Worm (Caenorhabditis elegans) whole organism, late embryonic: ENCODE data around the gene K02D10.4.

Experiments used
- F13H6.1 ChIP-seq: sonication (generic microtip); optimal IDR thresholded peaks from 2 replicates; lab custom pipeline; 2016; ENCODE audit warnings: missing genetic modification characterization, missing compliant biosample characterization
- K09A11.1 ChIP-seq: sonication (generic microtip); optimal IDR thresholded peaks from 2 replicates; lab custom pipeline; 2017; ENCODE audit warnings: antibody characterized with exemption, mild to moderate bottlenecking, missing genetic modification characterization, missing compliant biosample characterization; ENCODE audit not compliant: insufficient read depth
- ahr-1 ChIP-seq: sonication (generic microtip); optimal IDR thresholded peaks from 2 replicates; lab custom pipeline; 2016; ENCODE audit warnings: missing genetic modification characterization, missing compliant biosample characterization
- ceh-18 ChIP-seq: sonication (generic microtip); optimal IDR thresholded peaks from 2 replicates; lab custom pipeline; 2016; ENCODE audit warnings: missing genetic modification characterization, missing compliant biosample characterization
- ceh-19 ChIP-seq: fragments of 200-800 bp; sonication (Bioruptor generic); optimal IDR thresholded peaks from 2 replicates; lab custom pipeline; 2018; ENCODE audit warnings: mild to moderate bottlenecking, missing genetic modification characterization, missing compliant biosample characterization
- ceh-31 ChIP-seq: sonication (generic microtip); optimal IDR thresholded peaks from 2 replicates; lab custom pipeline; 2016; ENCODE audit warnings: missing genetic modification characterization, missing compliant biosample characterization
- ceh-6 ChIP-seq: fragments of 200-800 bp; sonication (Bioruptor generic); optimal IDR thresholded peaks from 2 replicates; lab custom pipeline; 2018; ENCODE audit warnings: mild to moderate bottlenecking, missing genetic modification characterization, missing compliant biosample characterization
- ceh-9 ChIP-seq: sonication (generic microtip); optimal IDR thresholded peaks from 2 replicates; lab custom pipeline; 2016; ENCODE audit warnings: mild to moderate bottlenecking, missing genetic modification characterization, inconsistent platforms, missing compliant biosample characterization
- che-1 ChIP-seq: sonication (generic microtip); optimal IDR thresholded peaks from 2 replicates; lab custom pipeline; 2016; ENCODE audit warnings: mild to moderate bottlenecking, missing genetic modification characterization, missing compliant biosample characterization
- dve-1 ChIP-seq: sonication (generic microtip); optimal IDR thresholded peaks from 2 replicates; lab custom pipeline; 2017; ENCODE audit warnings: antibody characterized with exemption, mild to moderate bottlenecking, missing genetic modification characterization, missing compliant biosample characterization
- elt-2 ChIP-seq: sonication (generic microtip); optimal IDR thresholded peaks from 2 replicates; lab custom pipeline; 2016; ENCODE audit warnings: missing genetic modification reagents, missing genetic modification characterization, missing compliant biosample characterization
- elt-4 ChIP-seq: sonication (generic microtip); optimal IDR thresholded peaks from 2 replicates; lab custom pipeline; 2016; ENCODE audit warnings: missing genetic modification characterization, missing compliant biosample characterization
- ets-4 ChIP-seq: sonication (generic microtip); optimal IDR thresholded peaks from 2 replicates; lab custom pipeline; 2016; ENCODE audit warnings: missing genetic modification characterization, missing compliant biosample characterization
- eyg-1 ChIP-seq: sonication (generic microtip); optimal IDR thresholded peaks from 2 replicates; lab custom pipeline; 2016; ENCODE audit warnings: missing genotype, missing genetic modification characterization, missing compliant biosample characterization
- fax-1 ChIP-seq: sonication (generic microtip); optimal IDR thresholded peaks from 2 replicates; lab custom pipeline; 2016; ENCODE audit warnings: missing genotype, missing genetic modification characterization, missing compliant biosample characterization
- fkh-6 ChIP-seq: sonication (generic microtip); optimal IDR thresholded peaks from 2 replicates; lab custom pipeline; 2016; ENCODE audit warnings: missing genetic modification characterization, missing compliant biosample characterization
- gmeb-2 ChIP-seq: sonication (generic microtip); optimal IDR thresholded peaks from 2 replicates; lab custom pipeline; 2016; ENCODE audit warnings: missing genetic modification characterization, inconsistent platforms, missing compliant biosample characterization
- hlh-15 ChIP-seq: sonication (generic microtip); optimal IDR thresholded peaks from 2 replicates; lab custom pipeline; 2016; ENCODE audit warnings: missing genetic modification characterization, missing compliant biosample characterization
- hlh-8 ChIP-seq: sonication (generic microtip); optimal IDR thresholded peaks from 2 replicates; lab custom pipeline; 2016; ENCODE audit warnings: missing genotype, missing genetic modification characterization, missing compliant biosample characterization
- nfya-1 ChIP-seq: sonication (generic microtip); optimal IDR thresholded peaks from 2 replicates; lab custom pipeline; 2017; ENCODE audit warnings: missing genetic modification characterization, mild to moderate bottlenecking, missing compliant biosample characterization, antibody characterized with exemption, moderate library complexity
- nhr-11 ChIP-seq: fragments of 150-350 bp; optimal IDR thresholded peaks from 2 replicates; lab custom pipeline; 2014; ENCODE audit warnings: missing biosample characterization, missing genetic modification characterization
- nhr-232 ChIP-seq: sonication (generic microtip); optimal IDR thresholded peaks from 2 replicates; lab custom pipeline; 2016; ENCODE audit warnings: missing genetic modification characterization, missing compliant biosample characterization
- odd-2 ChIP-seq: sonication (generic microtip); optimal IDR thresholded peaks from 2 replicates; lab custom pipeline; 2017; ENCODE audit warnings: antibody characterized with exemption, mild to moderate bottlenecking, missing genetic modification characterization, missing compliant biosample characterization
- pat-9 ChIP-seq: fragments of 200-800 bp; sonication (Bioruptor generic); optimal IDR thresholded peaks from 2 replicates; lab custom pipeline; 2018; ENCODE audit warnings: mild to moderate bottlenecking, missing genetic modification characterization, moderate library complexity, missing compliant biosample characterization
- pqm-1 ChIP-seq: sonication (generic microtip); optimal IDR thresholded peaks from 2 replicates; lab custom pipeline; 2016; ENCODE audit warnings: missing genetic modification characterization, missing compliant biosample characterization
- pros-1 ChIP-seq: fragments of 150-350 bp; optimal IDR thresholded peaks from 2 replicates; lab custom pipeline; 2014; ENCODE audit warnings: missing biosample characterization, missing genetic modification reagents, missing genetic modification characterization
- ref-2 ChIP-seq: sonication (generic microtip); optimal IDR thresholded peaks from 2 replicates; lab custom pipeline; 2016; ENCODE audit warnings: missing genetic modification characterization, missing compliant biosample characterization
- syd-9 ChIP-seq: sonication (generic microtip); optimal IDR thresholded peaks from 2 replicates; lab custom pipeline; 2016; ENCODE audit warnings: mild to moderate bottlenecking, missing genetic modification characterization, moderate library complexity, missing compliant biosample characterization
- tbx-2 ChIP-seq: sonication (generic microtip); optimal IDR thresholded peaks from 2 replicates; lab custom pipeline; 2016; ENCODE audit warnings: missing genetic modification characterization, missing compliant biosample characterization
- tbx-7 ChIP-seq: sonication (generic microtip); optimal IDR thresholded peaks from 2 replicates; lab custom pipeline; 2016; ENCODE audit warnings: missing genotype, missing genetic modification characterization, missing compliant biosample characterization
- ztf-16 ChIP-seq: sonication (generic microtip); optimal IDR thresholded peaks from 2 replicates; lab custom pipeline; 2017; ENCODE audit warnings: missing genetic modification characterization, missing compliant biosample characterization

Gene K02D10.4

ce11 chrIII:8762016-8762415, 17.8 kb downstream of the K02D10.4 start:
- TF ChIP-seq tbx-7 (tag; lab: Kevin White, UChicago) (no peak), nhr-232 (tag; lab: Kevin White, UChicago) (no peak), ets-4 (tag; lab: Kevin White, UChicago) (no peak), ceh-6 (GFP tag; lab: Kevin White, UChicago) (no peak), pat-9 (tag; lab: Kevin White, UChicago) (no peak), gmeb-2 (tag; lab: Kevin White, UChicago) (no peak), F13H6.1 (tag; lab: Kevin White, UChicago) (no peak), eyg-1 (tag; lab: Kevin White, UChicago) (no peak), syd-9 (no peak), tbx-2 (tag; lab: Kevin White, UChicago) (no peak), elt-4 (tag; lab: Kevin White, UChicago) (no peak)

DNA sequence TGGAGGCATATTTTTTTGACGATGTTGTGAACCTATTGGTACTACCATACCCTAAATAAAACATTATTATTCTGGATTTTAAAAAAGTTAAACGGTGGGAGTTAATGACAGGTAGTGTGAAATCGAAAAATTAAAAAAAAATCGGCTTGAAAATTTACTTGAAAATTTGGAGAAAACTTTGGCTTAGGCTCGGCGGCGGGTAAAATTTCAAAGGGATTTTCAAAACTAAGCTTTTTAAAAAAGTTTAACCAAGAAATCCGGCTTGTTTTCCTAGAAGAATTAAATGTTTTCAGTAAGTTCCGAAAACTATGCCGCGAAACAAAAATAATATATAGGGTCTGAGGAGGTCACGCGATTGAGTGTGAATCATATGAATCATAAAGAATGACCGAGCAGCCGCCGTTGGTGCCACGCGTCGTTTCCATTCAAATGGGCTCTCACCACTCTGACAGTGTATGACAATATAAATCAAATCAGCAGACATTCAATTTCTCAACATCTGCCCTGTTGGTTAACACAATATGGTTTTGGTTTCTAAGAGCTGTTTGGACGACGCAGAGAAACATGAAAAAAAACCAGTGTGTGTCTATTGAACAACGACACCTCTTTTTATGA, 18.7 kb downstream of the K02D10.4 start, which contains the start of gene aak-1:
aak-1 (minus strand) TSS at position 51 of the 615 bp plus-strand sequence.
- TF ChIP-seq hlh-8 (peak; percentile 14), pros-1 (no peak), hlh-15 (tag; lab: Kevin White, UChicago) (no peak), fax-1 (tag; lab: Kevin White, UChicago) (no peak), ceh-9 (tag; lab: Kevin White, UChicago) (no peak)

- no peak for TF ChIP-seq ztf-16
- no peak for TF ChIP-seq nhr-11
- peak; percentile 21 for TF ChIP-seq elt-2 (tag; lab: Kevin White, UChicago)
- no peak for TF ChIP-seq che-1 (tag; lab: Kevin White, UChicago)
- no peak for TF ChIP-seq ceh-19 (GFP tag; lab: Kevin White, UChicago)
- no peak for TF ChIP-seq odd-2 (tag; lab: Kevin White, UChicago)
- TF ChIP-seq, all 69 proteins: peak for 1
These were observed 25.1 kb downstream of the K02D10.4 start, which contains the start of gene tomm-70 for ce11 chrIII:8754682-8755081. Gene tomm-70, minus strand, starts transcription at chrIII:8754750.

- TF ChIP-seq dve-1 (tag; lab: Kevin White, UChicago) (no peak), K09A11.1 (no peak), ceh-19 (GFP tag; lab: Kevin White, UChicago) (no peak), nfya-1 (tag; lab: Kevin White, UChicago) (no peak), nhr-11 (no peak), fkh-6 (tag; lab: Kevin White, UChicago) (no peak), syd-9 (no peak)
These were observed 29.2 kb downstream of the K02D10.4 start, which contains the start of gene ugtp-1 for ce11 chrIII:8750606-8751005. Gene ugtp-1, minus strand, starts transcription at chrIII:8750706.

ce11 chrIII:8749487-8749886, 30.3 kb downstream of the K02D10.4 start, which contains the start of gene sma-2:
Gene sma-2, plus strand, starts transcription at chrIII:8749680.
- TF ChIP-seq dve-1 (tag; lab: Kevin White, UChicago) = peak; percentile 17
- peak; percentile 4 for TF ChIP-seq tbx-2 (tag; lab: Kevin White, UChicago)
- peak; percentile 33 for TF ChIP-seq pqm-1 (tag; lab: Kevin White, UChicago)
- TF ChIP-seq F13H6.1 (tag; lab: Kevin White, UChicago) = peak; percentile 26
- no peak for TF ChIP-seq ceh-31
- peak; percentile 6 for TF ChIP-seq ceh-18 (tag; lab: Kevin White, UChicago)
- TF ChIP-seq ref-2 (tag; lab: Kevin White, UChicago) = no peak

DNA sequence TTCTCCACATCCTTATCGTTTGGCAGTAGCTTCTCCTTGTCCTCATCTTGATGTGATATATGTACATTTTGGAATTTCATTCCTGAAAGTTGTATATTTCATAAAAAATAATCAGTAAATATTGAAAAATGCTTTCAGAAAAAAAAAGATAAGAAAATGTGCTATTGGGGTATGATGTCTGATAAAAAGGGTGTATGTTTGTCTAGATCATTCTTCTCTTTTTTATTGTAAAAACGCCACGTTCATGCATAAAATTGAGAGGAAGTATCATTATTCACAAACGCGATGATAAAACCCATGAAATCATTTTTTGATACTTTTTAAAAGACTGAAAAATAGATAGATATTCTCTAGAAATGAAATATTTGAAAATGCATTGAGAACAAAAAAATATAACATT, 31.2 kb downstream of the K02D10.4 start:
- TF ChIP-seq elt-2 (tag; lab: Kevin White, UChicago) (peak; percentile 75), ahr-1 (tag; lab: Kevin White, UChicago) (no peak)
